Fruit fly (Drosophila melanogaster) whole organism, embryonic: ENCODE results near the gene Rpn10.

Experiments used
- Awh ChIP-seq: fragments of 200-800 bp; sonication (Bioruptor generic); IDR thresholded peaks from 2 replicates; pipeline ENCODE4, ENCODE4 v1.3.6; 2022; ENCODE audit warnings: missing biosample characterization, missing genetic modification characterization
- CG11456 ChIP-seq: fragments of 200-800 bp; sonication (Bioruptor generic); IDR thresholded peaks from 3 replicates; pipeline ENCODE4 v1.3.6; 2022; ENCODE audit warnings: missing biosample characterization, missing genetic modification characterization
- CG12155 ChIP-seq: fragments of 200-800 bp; sonication (Bioruptor generic); optimal IDR thresholded peaks from 3 replicates; lab custom pipeline; 2016; ENCODE audit warnings: missing biosample characterization, missing genetic modification characterization
- CG12391 ChIP-seq: fragments of 200-800 bp; sonication (Bioruptor generic); optimal IDR thresholded peaks from 3 replicates; lab custom pipeline; 2018; ENCODE audit warnings: missing biosample characterization, mild to moderate bottlenecking, missing genetic modification characterization, moderate library complexity
- CG13775 ChIP-seq: fragments of 200-800 bp; sonication (Bioruptor generic); optimal IDR thresholded peaks from 3 replicates; lab custom pipeline; 2017; ENCODE audit warnings: missing biosample characterization, mild to moderate bottlenecking, missing genetic modification characterization
- CG14014 ChIP-seq: fragments of 200-800 bp; sonication (Bioruptor generic); IDR thresholded peaks from 2 replicates; pipeline ENCODE4 v1.3.6; 2022; ENCODE audit warnings: missing biosample characterization, missing genetic modification characterization
- CG14710 ChIP-seq: fragments of 200-800 bp; sonication (Bioruptor generic); optimal IDR thresholded peaks from 3 replicates; lab custom pipeline; 2019; ENCODE audit warnings: missing biosample characterization, mild to moderate bottlenecking, missing genetic modification characterization, moderate library complexity
- CG17328 ChIP-seq: fragments of 200-800 bp; sonication (Bioruptor generic); IDR thresholded peaks from 2 replicates; pipeline ENCODE4 v1.3.6; 2022; ENCODE audit warnings: missing biosample characterization, missing genetic modification characterization
- CG17912 ChIP-seq: fragments of 200-800 bp; sonication (Bioruptor generic); optimal IDR thresholded peaks from 2 replicates; lab custom pipeline; 2018; ENCODE audit warnings: missing biosample characterization, mild to moderate bottlenecking, missing genetic modification characterization
- CG1832 ChIP-seq: fragments of 200-800 bp; sonication (Bioruptor generic); optimal IDR thresholded peaks from 2 replicates; lab custom pipeline; 2017; ENCODE audit warnings: missing biosample characterization, mild to moderate bottlenecking, missing genetic modification characterization, inconsistent platforms
- CG31441 ChIP-seq: fragments of 200-800 bp; sonication (Bioruptor generic); IDR thresholded peaks from 2 replicates; pipeline ENCODE4 v1.3.6; 2022; ENCODE audit warnings: missing biosample characterization, missing genetic modification characterization
- CG32772 ChIP-seq: fragments of 200-800 bp; sonication (Bioruptor generic); IDR thresholded peaks from 2 replicates; pipeline ENCODE4 v1.3.6; 2022; ENCODE audit warnings: missing biosample characterization, missing genetic modification characterization
- CG34422 ChIP-seq: fragments of 200-800 bp; sonication (Bioruptor generic); IDR thresholded peaks from 3 replicates; pipeline ENCODE4 v1.3.6; 2022; ENCODE audit warnings: missing biosample characterization, missing genetic modification characterization
- CG4360 ChIP-seq: fragments of 200-800 bp; sonication (Bioruptor generic); IDR thresholded peaks from 2 replicates; pipeline ENCODE4 v1.3.6; 2022; ENCODE audit warnings: missing biosample characterization, missing genetic modification characterization
- CG9797 ChIP-seq: fragments of 200-800 bp; sonication (Bioruptor generic); optimal IDR thresholded peaks from 3 replicates; lab custom pipeline; 2018; ENCODE audit warnings: missing biosample characterization, mild to moderate bottlenecking, missing genetic modification characterization
- D19B ChIP-seq: fragments of 200-800 bp; sonication (Bioruptor generic); optimal IDR thresholded peaks from 2 replicates; lab custom pipeline; 2017; ENCODE audit warnings: missing biosample characterization, mild to moderate bottlenecking, missing genetic modification characterization
- Eip74EF ChIP-seq, 2 experiments: fragments of 200-800 bp in 1 of 2; fragments of >200 bp in 1 of 2; sonication (Bioruptor generic) in 1 of 2; optimal IDR thresholded peaks; 2 replicates each; lab custom pipeline; 2017 to 2019; ENCODE audit warnings: missing biosample characterization in 2 of 2, missing genetic modification characterization in 2 of 2, mild to moderate bottlenecking in 1 of 2, moderate library complexity in 1 of 2
- Fer3 ChIP-seq: fragments of 200-800 bp; sonication (Bioruptor generic); optimal IDR thresholded peaks from 2 replicates; lab custom pipeline; 2018; ENCODE audit warnings: missing biosample characterization, mild to moderate bottlenecking, missing genetic modification characterization, moderate library complexity
- HmgD ChIP-seq: fragments of 200-800 bp; sonication (Bioruptor generic); optimal IDR thresholded peaks from 3 replicates; lab custom pipeline; 2016; ENCODE audit warnings: missing biosample characterization, missing genetic modification characterization
- Hsf ChIP-seq: fragments of 200-800 bp; sonication (Bioruptor generic); optimal IDR thresholded peaks from 3 replicates; lab custom pipeline; 2016; ENCODE audit warnings: missing biosample characterization, missing genetic modification characterization
- Kr ChIP-seq: fragments of 200-800 bp; sonication (Bioruptor generic); optimal IDR thresholded peaks from 2 replicates; lab custom pipeline; 2017; ENCODE audit warnings: missing biosample characterization, mild to moderate bottlenecking, missing genetic modification characterization
- Med ChIP-seq: fragments of 200-800 bp; sonication (Bioruptor generic); peaks from one replicate; lab custom pipeline; 2016; ENCODE audit warnings: missing biosample characterization, missing genetic modification characterization, mild to moderate bottlenecking, inconsistent platforms, moderate library complexity
- Neu2 ChIP-seq: fragments of 200-800 bp; sonication (Bioruptor generic); optimal IDR thresholded peaks from 3 replicates; lab custom pipeline; 2016; ENCODE audit warnings: missing biosample characterization, missing genetic modification characterization, borderline replicate concordance
- Nf-YB ChIP-seq: fragments of 200-800 bp; sonication (Bioruptor generic); optimal IDR thresholded peaks from 3 replicates; lab custom pipeline; 2019; ENCODE audit warnings: missing biosample characterization, mild to moderate bottlenecking, missing genetic modification characterization, moderate library complexity
- NfI ChIP-seq: fragments of 200-800 bp; sonication (Bioruptor generic); optimal IDR thresholded peaks from 3 replicates; lab custom pipeline; 2018; ENCODE audit warnings: missing biosample characterization, mild to moderate bottlenecking, missing genetic modification characterization, moderate library complexity
- Ravus ChIP-seq: fragments of 200-800 bp; sonication (Bioruptor generic); IDR thresholded peaks from 2 replicates; pipeline ENCODE4 v1.3.6; 2022; ENCODE audit warnings: missing biosample characterization, missing genetic modification characterization
- Usf ChIP-seq: fragments of 200-800 bp; sonication (Bioruptor generic); optimal IDR thresholded peaks from 2 replicates; lab custom pipeline; 2017; ENCODE audit warnings: missing genotype, missing biosample characterization, missing genetic modification characterization
- Xrp1 ChIP-seq: fragments of 200-800 bp; sonication (Bioruptor generic); IDR thresholded peaks from 2 replicates; pipeline ENCODE4 v1.3.6; 2022; ENCODE audit warnings: missing biosample characterization, missing genetic modification characterization
- ap ChIP-seq: fragments of 200-800 bp; sonication (Bioruptor generic); IDR thresholded peaks from 2 replicates; pipeline ENCODE4 v1.3.6; 2022; ENCODE audit warnings: missing biosample characterization, missing genetic modification characterization
- bbx ChIP-seq: fragments of 200-800 bp; sonication (Bioruptor generic); IDR thresholded peaks from 2 replicates; pipeline ENCODE4 v1.3.6; 2022; ENCODE audit warnings: missing biosample characterization, missing genetic modification characterization; ENCODE audit not compliant: partially characterized antibody
- chn ChIP-seq: fragments of 200-800 bp; sonication (Bioruptor generic); optimal IDR thresholded peaks from 2 replicates; lab custom pipeline; 2016; ENCODE audit warnings: missing biosample characterization, missing genetic modification characterization
- crp ChIP-seq, 2 experiments: fragments of 200-800 bp; sonication (Bioruptor generic); optimal IDR thresholded peaks; 2 replicates in 1 of 2; 3 replicates in 1 of 2; lab custom pipeline; 2017; ENCODE audit warnings: missing biosample characterization in 2 of 2, missing genetic modification characterization in 2 of 2, mild to moderate bottlenecking in 1 of 2, moderate library complexity in 1 of 2
- da ChIP-seq: fragments of 200-800 bp; sonication (Bioruptor generic); optimal IDR thresholded peaks from 2 replicates; lab custom pipeline; 2016; ENCODE audit warnings: missing biosample characterization, missing genetic modification characterization
- dmrt11E ChIP-seq: fragments of 200-800 bp; sonication (Bioruptor generic); optimal IDR thresholded peaks from 3 replicates; lab custom pipeline; 2018; ENCODE audit warnings: missing biosample characterization, mild to moderate bottlenecking, missing genetic modification characterization, moderate library complexity
- eve ChIP-seq, 2 experiments: fragments of >200 bp; optimal IDR thresholded peaks; 2 replicates each; lab custom pipeline; 2017; ENCODE audit warnings: missing biosample characterization in 2 of 2, missing genetic modification characterization in 2 of 2
- gro ChIP-seq: fragments of 200-800 bp; sonication (Bioruptor generic); optimal IDR thresholded peaks from 2 replicates; lab custom pipeline; 2016; ENCODE audit warnings: missing biosample characterization, missing genetic modification characterization
- insv ChIP-seq, 2 experiments: fragments of 200-800 bp; sonication (Bioruptor generic); optimal IDR thresholded peaks; 3 replicates each; lab custom pipeline; 2016 to 2018; ENCODE audit warnings: missing biosample characterization in 2 of 2, missing genetic modification characterization in 2 of 2
- jigr1 ChIP-seq: fragments of 200-800 bp; sonication (Bioruptor generic); IDR thresholded peaks from 3 replicates; pipeline ENCODE4 v1.3.6; 2022; ENCODE audit warnings: missing biosample characterization, missing genetic modification characterization
- jumu ChIP-seq: fragments of 200-800 bp; sonication (Bioruptor generic); optimal IDR thresholded peaks from 3 replicates; lab custom pipeline; 2016; ENCODE audit warnings: missing biosample characterization, missing genetic modification characterization
- kay ChIP-seq: fragments of 200-800 bp; sonication (Bioruptor generic); optimal IDR thresholded peaks from 2 replicates; lab custom pipeline; 2016; ENCODE audit warnings: missing biosample characterization, missing genetic modification characterization
- pzg ChIP-seq: fragments of 200-800 bp; sonication (Bioruptor generic); optimal IDR thresholded peaks from 3 replicates; lab custom pipeline; 2018; ENCODE audit warnings: missing biosample characterization, mild to moderate bottlenecking, missing genetic modification characterization, moderate library complexity
- sens ChIP-seq: fragments of 200-800 bp; sonication (Bioruptor generic); peaks from one replicate; lab custom pipeline; 2016; ENCODE audit warnings: missing biosample characterization, missing genetic modification characterization
- seq ChIP-seq: fragments of 200-800 bp; sonication (Bioruptor generic); IDR thresholded peaks from 2 replicates; pipeline ENCODE4 v1.3.6; 2022; ENCODE audit warnings: missing biosample characterization, missing genetic modification characterization
- sqz ChIP-seq: fragments of 200-800 bp; sonication (Bioruptor generic); optimal IDR thresholded peaks from 3 replicates; lab custom pipeline; 2018; ENCODE audit warnings: missing biosample characterization, mild to moderate bottlenecking, missing genetic modification characterization
- sug ChIP-seq: fragments of 200-800 bp; optimal IDR thresholded peaks from 2 replicates; lab custom pipeline; 2019; ENCODE audit warnings: missing biosample characterization, mild to moderate bottlenecking, missing genetic modification characterization, moderate library complexity
- trem ChIP-seq: fragments of 200-800 bp; optimal IDR thresholded peaks from 3 replicates; lab custom pipeline; 2019; ENCODE audit warnings: missing biosample characterization, mild to moderate bottlenecking, missing genetic modification characterization, moderate library complexity
- ttk ChIP-seq: fragments of 200-800 bp; sonication (Bioruptor generic); IDR thresholded peaks from 2 replicates; pipeline ENCODE4 v2.1.2; 2022; ENCODE audit warnings: missing biosample characterization, missing genetic modification characterization
- wdn ChIP-seq: fragments of 200-800 bp; sonication (Bioruptor generic); IDR thresholded peaks from 2 replicates; pipeline ENCODE4 v1.3.6; 2022; ENCODE audit warnings: missing biosample characterization, missing genetic modification characterization
- zen2 ChIP-seq: fragments of 200-800 bp; sonication (Bioruptor generic); IDR thresholded peaks from 3 replicates; pipeline ENCODE4 v1.3.6; 2022; ENCODE audit warnings: missing biosample characterization, missing genetic modification characterization; ENCODE audit not compliant: partially characterized antibody

Gene Rpn10

DNA sequence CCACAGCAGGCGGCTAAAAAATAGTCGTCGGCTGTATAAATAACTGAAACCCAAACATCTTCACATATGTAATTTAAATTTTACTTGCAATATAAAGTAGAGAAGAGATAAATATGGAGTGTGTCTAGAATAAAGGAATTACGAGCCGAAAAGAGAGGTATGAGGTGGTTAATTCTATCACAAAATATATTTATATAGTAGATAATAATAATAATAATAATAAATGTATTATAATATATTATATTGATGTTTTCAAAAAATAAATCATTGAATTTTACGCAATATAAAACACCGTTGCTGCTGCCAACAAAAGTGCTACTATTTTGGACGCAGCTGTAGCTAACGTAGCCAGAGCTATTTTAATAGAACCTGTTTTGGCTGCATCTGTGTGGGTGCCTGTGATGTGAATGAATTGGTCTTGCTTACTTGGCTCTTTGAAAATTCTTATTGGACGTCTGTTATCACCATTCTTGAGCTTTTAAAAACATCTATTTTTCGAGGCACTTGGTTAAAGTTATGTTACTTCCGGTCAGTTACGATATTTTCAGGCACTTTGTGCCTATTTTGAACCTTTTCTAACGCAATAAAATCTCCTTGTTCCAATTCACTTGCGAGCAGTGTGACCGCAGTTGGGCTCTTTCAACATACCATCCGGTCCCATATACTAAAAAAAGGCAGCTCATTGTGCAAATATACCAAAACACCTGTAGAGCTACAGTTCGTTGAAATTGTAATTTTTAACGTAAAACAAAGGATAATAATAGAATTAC, 39.8 kb upstream of the Rpn10 start, which contains the start of gene Hr78 (continued):
- no peak; the same call in 1 of the 2 replicates for TF ChIP-seq ttk (GFP tag; lab: Robert Waterston, UW)
- TF ChIP-seq chn (GFP tag; lab: Kevin White, UChicago) = no peak
- TF ChIP-seq CG14014 = peak; percentile 68
- TF ChIP-seq insv (GFP tag; optimal IDR thresholded peaks at IDR 0.05; lab: Kevin White, UChicago) = peak; percentile 89 to 99
- TF ChIP-seq CG12391 (tag; lab: Kevin White, UChicago) = peak; percentile 88
- TF ChIP-seq Nf-YB (GFP tag; lab: Kevin White, UChicago) = peak; percentile 69
- TF ChIP-seq Xrp1 (GFP tag; lab: Robert Waterston, UW) = peak; percentile 81
- peak; percentile 3 for TF ChIP-seq kay (GFP tag; lab: Kevin White, UChicago)
- TF ChIP-seq sug = peak; percentile 52
- no peak for TF ChIP-seq bbx
- peak; percentile 78 for TF ChIP-seq trem
- no peak for TF ChIP-seq zen2
- peak in 1 of 2 experiments; percentile 79 for TF ChIP-seq Eip74EF (GFP tag; optimal IDR thresholded peaks at IDR 0.05; lab: Kevin White, UChicago)
- no peak for TF ChIP-seq HmgD (GFP tag; lab: Kevin White, UChicago)
- no peak for TF ChIP-seq jigr1
- TF ChIP-seq sqz = no peak
- no peak for TF ChIP-seq CG1832 (GFP tag; lab: Kevin White, UChicago)
- peak; percentile 54 for TF ChIP-seq Usf (GFP tag; lab: Kevin White, UChicago)
- TF ChIP-seq gro (GFP tag; lab: Kevin White, UChicago) = no peak
- peak; percentile 88 for TF ChIP-seq sens (GFP tag; lab: Kevin White, UChicago)
- no peak for TF ChIP-seq jumu
- peak; percentile 77 for TF ChIP-seq NfI (GFP tag; lab: Kevin White, UChicago)
- no peak for TF ChIP-seq Neu2 (GFP tag; lab: Kevin White, UChicago)
- TF ChIP-seq CG34422 (GFP tag; lab: Robert Waterston, UW) = peak; percentile 51; the same call in 2 of the 3 replicates
- TF ChIP-seq CG14710 (tag; lab: Kevin White, UChicago) = peak; percentile 72
- TF ChIP-seq CG31441 (GFP tag; lab: Robert Waterston, UW) = peak; percentile 89
- TF ChIP-seq Kr (GFP tag; lab: Kevin White, UChicago) = no peak
- peak in 1 of 2 experiments; percentile 4 for TF ChIP-seq crp (GFP tag; optimal IDR thresholded peaks at IDR 0.05; lab: Kevin White, UChicago)
- peak; percentile 69 for TF ChIP-seq D19B (GFP tag; lab: Kevin White, UChicago)
- peak; percentile 58 for TF ChIP-seq CG12155
- no peak for TF ChIP-seq CG17912 (GFP tag; lab: Kevin White, UChicago)
- no peak; the same call in 1 of the 2 replicates for TF ChIP-seq Ravus (GFP tag; lab: Robert Waterston, UW)
- no peak for TF ChIP-seq wdn (GFP tag; lab: Robert Waterston, UW)
- TF ChIP-seq Hsf (GFP tag; lab: Kevin White, UChicago) = peak; percentile 14
- peak; percentile 78 for TF ChIP-seq Fer3 (tag; lab: Kevin White, UChicago)
- TF ChIP-seq CG9797 (GFP tag; lab: Kevin White, UChicago) = peak; percentile 88
- peak; percentile 62; the same call in 1 of the 3 replicates for TF ChIP-seq CG11456 (GFP tag; lab: Robert Waterston, UW)
- TF ChIP-seq eve (GFP tag; optimal IDR thresholded peaks at IDR 0.05; lab: Kevin White, UChicago) = no peak
- peak; percentile 41 for TF ChIP-seq CG4360 (GFP tag; lab: Robert Waterston, UW)
- TF ChIP-seq ap (GFP tag; lab: Robert Waterston, UW) = peak; percentile 47; the same call in 1 of the 2 replicates
- TF ChIP-seq Med (GFP tag; lab: Kevin White, UChicago) = peak; percentile 65
- TF ChIP-seq da (GFP tag; lab: Kevin White, UChicago) = no peak
- no peak for TF ChIP-seq CG32772 (GFP tag; lab: Robert Waterston, UW)
- peak; percentile 82 for TF ChIP-seq CG13775 (GFP tag; lab: Kevin White, UChicago)
- TF ChIP-seq Awh = peak; percentile 56; the same call in 1 of the 2 replicates
- peak; percentile 73 for TF ChIP-seq dmrt11E
- peak; percentile 66; the same call in 1 of the 2 replicates for TF ChIP-seq CG17328 (GFP tag; lab: Robert Waterston, UW)
- peak; percentile 63 for TF ChIP-seq pzg (GFP tag; lab: Kevin White, UChicago)
- no peak; the same call in 1 of the 2 replicates for TF ChIP-seq seq (GFP tag; lab: Robert Waterston, UW)
